Worm (Caenorhabditis elegans) whole organism, L3 larva: ENCODE measurements around the gene sdf-9.

ENCODE experiments used
- R02D3.7 ChIP-seq: fragments of 150-350 bp; optimal IDR thresholded peaks from 2 replicates; lab custom pipeline; 2014; ENCODE audit warnings: missing biosample characterization, missing genetic modification characterization
- ZK546.5 ChIP-seq: sonication (generic microtip); optimal IDR thresholded peaks from 2 replicates; lab custom pipeline; 2017; ENCODE audit warnings: missing biosample characterization, missing genetic modification characterization
- ama-1 ChIP-seq: fragments of 150-350 bp; optimal IDR thresholded peaks from 2 replicates; lab custom pipeline; 2018
- ceh-16 ChIP-seq: sonication (generic microtip); optimal IDR thresholded peaks from 2 replicates; lab custom pipeline; 2017; ENCODE audit warnings: missing biosample characterization, missing genetic modification characterization
- ceh-28 ChIP-seq: fragments of 150-350 bp; optimal IDR thresholded peaks from 2 replicates; lab custom pipeline; 2014; ENCODE audit warnings: missing biosample characterization, missing genetic modification reagents, missing genetic modification characterization
- ceh-82 ChIP-seq: fragments of 150-350 bp; optimal IDR thresholded peaks from 2 replicates; lab custom pipeline; 2014; ENCODE audit warnings: missing biosample characterization, missing genetic modification characterization
- daf-12 ChIP-seq: fragments of 150-350 bp; optimal IDR thresholded peaks from 2 replicates; lab custom pipeline; 2014; ENCODE audit warnings: missing biosample characterization, missing genetic modification reagents, missing genetic modification characterization
- elt-1 ChIP-seq: fragments of 150-350 bp; optimal IDR thresholded peaks from 2 replicates; lab custom pipeline; 2014; ENCODE audit warnings: missing biosample characterization, missing genetic modification characterization
- elt-2 ChIP-seq: sonication (generic microtip); optimal IDR thresholded peaks from 2 replicates; lab custom pipeline; 2016; ENCODE audit warnings: missing genetic modification reagents, mild to moderate bottlenecking, missing genetic modification characterization, missing compliant biosample characterization
- elt-3 ChIP-seq, 3 experiments: fragments of 150-350 bp in 1 of 3; sonication (generic microtip) in 2 of 3; optimal IDR thresholded peaks; 2 replicates in 2 of 3; 4 replicates in 1 of 3; lab custom pipeline; 2014 to 2017; ENCODE audit warnings: missing biosample characterization in 3 of 3, missing genetic modification characterization in 3 of 3
- eor-1 ChIP-seq, 2 experiments: fragments of 150-350 bp; optimal IDR thresholded peaks; 2 replicates each; lab custom pipeline; 2014 to 2018; ENCODE audit warnings: missing biosample characterization in 2 of 2, missing genetic modification characterization in 2 of 2
- fkh-10 ChIP-seq: sonication (generic microtip); optimal IDR thresholded peaks from 2 replicates; lab custom pipeline; 2017; ENCODE audit warnings: missing biosample characterization, missing genetic modification reagents, missing genetic modification characterization
- fkh-2 ChIP-seq: fragments of 150-350 bp; optimal IDR thresholded peaks from 2 replicates; lab custom pipeline; 2014; ENCODE audit warnings: missing biosample characterization, missing genetic modification reagents, missing genetic modification characterization
- fos-1 ChIP-seq: fragments of 150-350 bp; optimal IDR thresholded peaks from 2 replicates; lab custom pipeline; 2014; ENCODE audit warnings: missing biosample characterization, missing genetic modification characterization
- hmg-11 ChIP-seq: sonication (generic microtip); optimal IDR thresholded peaks from 2 replicates; lab custom pipeline; 2016; ENCODE audit warnings: missing genetic modification characterization, missing compliant biosample characterization
- jun-1 ChIP-seq: fragments of 150-350 bp; optimal IDR thresholded peaks from 2 replicates; lab custom pipeline; 2014; ENCODE audit warnings: missing biosample characterization, missing genetic modification reagents, missing genetic modification characterization
- lin-15B ChIP-seq: fragments of 150-350 bp; optimal IDR thresholded peaks from 2 replicates; lab custom pipeline; 2014; ENCODE audit warnings: missing biosample characterization, missing genetic modification characterization
- lin-39 ChIP-seq: fragments of 150-350 bp; optimal IDR thresholded peaks from 2 replicates; lab custom pipeline; 2018; ENCODE audit warnings: missing biosample characterization, missing genetic modification reagents, missing genetic modification characterization
- lsy-12 ChIP-seq: sonication (generic microtip); optimal IDR thresholded peaks from 2 replicates; lab custom pipeline; 2016; ENCODE audit warnings: mild to moderate bottlenecking, missing genetic modification characterization, missing compliant biosample characterization
- mdl-1 ChIP-seq: fragments of 150-350 bp; optimal IDR thresholded peaks from 2 replicates; lab custom pipeline; 2014; ENCODE audit warnings: missing biosample characterization, missing genetic modification characterization
- nfya-1 ChIP-seq: sonication (generic microtip); optimal IDR thresholded peaks from 2 replicates; lab custom pipeline; 2017; ENCODE audit warnings: missing genetic modification characterization, mild to moderate bottlenecking, missing compliant biosample characterization, antibody characterized with exemption, moderate library complexity; ENCODE audit not compliant: insufficient read depth
- nhr-12 ChIP-seq: fragments of 150-350 bp; optimal IDR thresholded peaks from 2 replicates; lab custom pipeline; 2014; ENCODE audit warnings: missing biosample characterization, missing genetic modification characterization
- nhr-23 ChIP-seq: fragments of 150-350 bp; optimal IDR thresholded peaks from 2 replicates; lab custom pipeline; 2014; ENCODE audit warnings: missing biosample characterization, missing genetic modification reagents, missing genetic modification characterization
- nhr-25 ChIP-seq: sonication (generic microtip); optimal IDR thresholded peaks from 2 replicates; lab custom pipeline; 2017; ENCODE audit warnings: missing biosample characterization, missing genetic modification characterization
- nhr-43 ChIP-seq: sonication (generic microtip); optimal IDR thresholded peaks from 2 replicates; lab custom pipeline; 2016; ENCODE audit warnings: mild to moderate bottlenecking, missing genetic modification characterization, missing compliant biosample characterization; ENCODE audit not compliant: poor library complexity, severe bottlenecking
- nhr-67 ChIP-seq: fragments of 150-350 bp; optimal IDR thresholded peaks from 2 replicates; lab custom pipeline; 2014; ENCODE audit warnings: missing biosample characterization, missing genetic modification characterization
- nhr-76 ChIP-seq: fragments of 150-350 bp; sonication (generic microtip); optimal IDR thresholded peaks from 5 replicates; lab custom pipeline; 2014; ENCODE audit warnings: missing biosample characterization, missing genetic modification characterization
- nhr-77 ChIP-seq: fragments of 150-350 bp; optimal IDR thresholded peaks from 2 replicates; lab custom pipeline; 2014; ENCODE audit warnings: missing biosample characterization, missing genetic modification characterization
- pqm-1 ChIP-seq: fragments of 150-350 bp; optimal IDR thresholded peaks from 2 replicates; lab custom pipeline; 2017; ENCODE audit warnings: missing biosample characterization, missing genetic modification characterization, inconsistent platforms
- skn-1 ChIP-seq: fragments of 150-350 bp; optimal IDR thresholded peaks from 2 replicates; lab custom pipeline; 2014; ENCODE audit warnings: missing biosample characterization, missing genetic modification characterization
- ztf-11 ChIP-seq: fragments of 150-350 bp; optimal IDR thresholded peaks from 2 replicates; lab custom pipeline; 2014; ENCODE audit warnings: missing biosample characterization, missing genetic modification characterization

sdf-9 gene

ce11 chrV:20778886-20779285 lies 19.1 kb upstream of the sdf-9 start:
- no peak for TF ChIP-seq skn-1 (tag; lab: Kevin White, UChicago)
- no peak for TF ChIP-seq ztf-11 (tag; lab: Kevin White, UChicago)
- TF ChIP-seq daf-12 (tag; lab: Kevin White, UChicago), result no peak
- peak; percentile 18 for TF ChIP-seq ceh-28 (tag; lab: Kevin White, UChicago)
- peak; percentile 41 for TF ChIP-seq elt-2 (tag; lab: Kevin White, UChicago)
- TF ChIP-seq ama-1 (lab: Kevin White, UChicago), result peak; percentile 65
- no peak for TF ChIP-seq fos-1
- peak in 1 of 3 experiments; percentile 30 for TF ChIP-seq elt-3 (tag; optimal IDR thresholded peaks at IDR 0.05; lab: Kevin White, UChicago)
- peak; percentile 45 for TF ChIP-seq pqm-1 (tag; lab: Kevin White, UChicago)
- no peak for TF ChIP-seq nhr-25 (tag; lab: Kevin White, UChicago)
- TF ChIP-seq nhr-23, result peak; percentile 47
- TF ChIP-seq, all 47 proteins: peak for 6

- TF ChIP-seq nhr-43 (peak; percentile 19), fkh-2 (no peak), nhr-25 (tag; lab: Kevin White, UChicago) (no peak), ceh-16 (tag; lab: Kevin White, UChicago) (no peak), skn-1 (tag; lab: Kevin White, UChicago) (no peak)
Measured at ce11 chrV:20779707-20780346, 18.2 kb upstream of the sdf-9 start.

ce11 chrV:20780400-20780799 lies 17.6 kb upstream of the sdf-9 start, which contains the start of gene hif-1:
TSS of gene hif-1 (plus strand) at chrV:20780407.
- TF ChIP-seq nhr-76 (tag; lab: Kevin White, UChicago) (no peak), lsy-12 (tag; lab: Kevin White, UChicago) (no peak), ama-1 (lab: Kevin White, UChicago) (peak; percentile 65), nhr-43 (no peak), nfya-1 (tag; lab: Kevin White, UChicago) (peak; percentile 65), ceh-28 (tag; lab: Kevin White, UChicago) (no peak), ZK546.5 (tag; lab: Kevin White, UChicago) (no peak), eor-1 (tag; optimal IDR thresholded peaks at IDR 0.05; lab: Kevin White, UChicago) (no peak), R02D3.7 (no peak), nhr-67 (tag; lab: Kevin White, UChicago) (no peak)

ce11 chrV:20781346-20781952 lies 16.6 kb upstream of the sdf-9 start:
- TF ChIP-seq ama-1 (lab: Kevin White, UChicago), result peak; percentile 27
- no peak for TF ChIP-seq mdl-1

- TF ChIP-seq daf-12 (tag; lab: Kevin White, UChicago) (no peak), lsy-12 (tag; lab: Kevin White, UChicago) (peak; percentile 48), lin-15B (tag; lab: Kevin White, UChicago) (peak; percentile 33), nfya-1 (tag; lab: Kevin White, UChicago) (peak; percentile 87), lin-39 (tag; lab: Kevin White, UChicago) (peak; percentile 33), fkh-10 (GFP tag; lab: Kevin White, UChicago) (peak; percentile 98), mdl-1 (peak; percentile 24), ama-1 (lab: Kevin White, UChicago) (peak; percentile 86), nhr-12 (no peak), ceh-28 (tag; lab: Kevin White, UChicago) (peak; percentile 3), hmg-11 (peak; percentile 38)
Measured at ce11 chrV:20782188-20782587, 15.8 kb upstream of the sdf-9 start.

- TF ChIP-seq lin-39 (tag; lab: Kevin White, UChicago), result no peak
- TF ChIP-seq nhr-76 (tag; lab: Kevin White, UChicago), result no peak
- TF ChIP-seq elt-2 (tag; lab: Kevin White, UChicago), result no peak
- TF ChIP-seq jun-1, result no peak
- TF ChIP-seq nhr-43, result no peak
- no peak for TF ChIP-seq elt-1 (tag; lab: Kevin White, UChicago)
- no peak for TF ChIP-seq nhr-23
- TF ChIP-seq ZK546.5 (tag; lab: Kevin White, UChicago), result no peak
- no peak for TF ChIP-seq nhr-25 (tag; lab: Kevin White, UChicago)
- no peak for TF ChIP-seq ceh-82 (tag; lab: Kevin White, UChicago)
- no peak for TF ChIP-seq ceh-16 (tag; lab: Kevin White, UChicago)
- TF ChIP-seq nhr-77 (tag; lab: Kevin White, UChicago), result no peak
- no peak for TF ChIP-seq lin-15B (tag; lab: Kevin White, UChicago)
Measured at ce11 chrV:20783642-20784041, 14.4 kb upstream of the sdf-9 start.
